Fruit fly (Drosophila melanogaster): ENCODE data around the gene CG43336.

Gene CG43336

DNA sequence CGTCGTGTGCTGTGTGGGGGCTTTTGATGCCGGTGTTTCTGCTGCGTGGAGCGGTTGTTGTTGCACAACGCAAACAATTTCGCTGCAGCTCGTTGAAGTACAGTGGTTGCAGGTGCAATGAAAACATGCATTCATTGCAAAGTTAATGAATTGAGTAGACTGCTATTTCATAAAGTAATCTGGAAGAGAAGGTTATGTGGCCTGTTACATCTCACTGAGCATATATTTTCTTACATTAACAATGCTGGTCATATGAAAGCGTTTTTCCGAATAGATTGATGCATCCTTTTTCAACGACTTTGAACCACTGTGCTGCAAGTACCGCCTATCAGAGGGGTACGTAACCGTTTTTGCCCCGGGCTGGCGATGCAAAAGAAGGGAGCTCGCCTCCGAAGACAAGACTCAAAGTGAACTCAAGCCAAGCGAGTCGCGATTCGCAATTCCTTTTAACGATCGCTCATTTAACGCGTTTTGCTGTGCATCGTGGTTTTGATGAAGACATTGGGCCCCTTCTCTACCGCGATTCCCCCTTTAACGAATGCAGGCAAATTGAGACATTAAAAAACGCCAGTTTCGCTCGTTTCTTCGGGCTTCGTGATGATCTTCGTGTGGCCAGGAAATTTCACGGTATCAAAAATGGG lies 14.9 kb downstream of the CG43336 start (continued):
- TF ChIP-seq chm (GFP tag; IDR thresholded peaks at IDR 0.05) (peak; percentile 63; the same call in 1 of the 2 replicates), usp (GFP tag; optimal IDR thresholded peaks at IDR 0.05) (no peak), hkb (optimal IDR thresholded peaks at IDR 0.05) (peak; percentile 50), hkb (GFP tag; IDR thresholded peaks at IDR 0.05) (peak; percentile 57; the same call in 1 of the 2 replicates), Neu2 (GFP tag; optimal IDR thresholded peaks at IDR 0.05; ENCODE audit: borderline replicate concordance) (no peak), Hand (GFP tag; optimal IDR thresholded peaks at IDR 0.05) (no peak), gsb-n (tag; optimal IDR thresholded peaks at IDR 0.05) (peak; percentile 43), fd102C (GFP tag; optimal IDR thresholded peaks at IDR 0.05) (peak; percentile 1), bsh (GFP tag; optimal IDR thresholded peaks at IDR 0.05) (peak; percentile 62 to 95), zfh1 (GFP tag; IDR thresholded peaks at IDR 0.05) (peak; percentile 73; the same call in 2 of the 3 replicates), onecut (GFP tag; IDR thresholded peaks at IDR 0.05) (0 out of 2 replicates have a peak, but pooled peaks have one; percentile 20), Max (GFP tag; optimal IDR thresholded peaks at IDR 0.05) (peak; percentile 22), CG10366 (GFP tag; IDR thresholded peaks at IDR 0.05) (peak; percentile 21; the same call in 1 of the 2 replicates), CG17186 (GFP tag; optimal IDR thresholded peaks at IDR 0.05) (peak; percentile 8), bigmax (GFP tag; optimal IDR thresholded peaks at IDR 0.05) (no peak), CG6813 (GFP tag; optimal IDR thresholded peaks at IDR 0.05) (peak; percentile 47), CG9727 (GFP tag; optimal IDR thresholded peaks at IDR 0.05) (peak; percentile 73), fd96Cb (tag; optimal IDR thresholded peaks at IDR 0.05) (peak; percentile 75), CG1603 (tag; optimal IDR thresholded peaks at IDR 0.05) (peak; percentile 80), CG4360 (GFP tag; IDR thresholded peaks at IDR 0.05) (peak; percentile 57; the same call in 1 of the 2 replicates), CG11504 (tag; optimal IDR thresholded peaks at IDR 0.05) (peak; percentile 59), CG3163 (GFP tag; optimal IDR thresholded peaks at IDR 0.05) (no peak), stwl (tag; optimal IDR thresholded peaks at IDR 0.05) (peak; percentile 43), chn (GFP tag; optimal IDR thresholded peaks at IDR 0.05) (peak; percentile 7), CG10959 (GFP tag; IDR thresholded peaks at IDR 0.05) (peak; percentile 77), CG33557 (GFP tag; optimal IDR thresholded peaks at IDR 0.05) (peak; percentile 34), ara (GFP tag; IDR thresholded peaks at IDR 0.05) (peak; percentile 70), gem (tag; optimal IDR thresholded peaks at IDR 0.05) (peak; percentile 59), nmo (GFP tag; optimal IDR thresholded peaks at IDR 0.05) (peak; percentile 76), CG2875 (GFP tag; optimal IDR thresholded peaks at IDR 0.05) (peak; percentile 36), CG8944 (GFP tag; optimal IDR thresholded peaks at IDR 0.05) (peak; percentile 62), CG8765 (GFP tag; IDR thresholded peaks at IDR 0.05) (peak; percentile 69), ac (GFP tag; optimal IDR thresholded peaks at IDR 0.05) (peak; percentile 55), CG1792 (GFP tag; optimal IDR thresholded peaks at IDR 0.05) (peak; percentile 10), D (optimal IDR thresholded peaks at IDR 0.05) (no peak), D (GFP tag; optimal IDR thresholded peaks at IDR 0.05) (peak; percentile 71), CG32767 (GFP tag; IDR thresholded peaks at IDR 0.05) (no peak), Adf1 (GFP tag; IDR thresholded peaks at IDR 0.05) (no peak), CG15011 (GFP tag; optimal IDR thresholded peaks at IDR 0.05) (no peak), Med (GFP tag) (peak; percentile 35), dmrt11E (tag; optimal IDR thresholded peaks at IDR 0.05) (peak; percentile 73), Oli (tag; optimal IDR thresholded peaks at IDR 0.05) (peak; percentile 33), tgo (GFP tag; IDR thresholded peaks at IDR 0.05) (peak; percentile 21; the same call in 1 of the 3 replicates), CG14710 (tag; optimal IDR thresholded peaks at IDR 0.05) (peak; percentile 68), nau (GFP tag; optimal IDR thresholded peaks at IDR 0.05) (peak; percentile 10), CG17829 (tag; optimal IDR thresholded peaks at IDR 0.05) (peak; percentile 62), Blimp-1 (GFP tag; optimal IDR thresholded peaks at IDR 0.05) (peak; percentile 74), CG7271 (tag; optimal IDR thresholded peaks at IDR 0.05) (peak; percentile 22), CG18764 (GFP tag; optimal IDR thresholded peaks at IDR 0.05) (peak; percentile 7)
